Worm (Caenorhabditis elegans): ENCODE data around the gene cpsf-3.

The cpsf-3 gene

ce11 chrIV:13240842-13241143 lies 41.9 kb downstream of the cpsf-3 start, which contains the start of gene lin-54:
lin-54 (plus strand) TSS chrIV:13241044.
- TF ChIP-seq pha-4 (tag; optimal IDR thresholded peaks at IDR 0.05) (no peak), eor-1 (tag; optimal IDR thresholded peaks at IDR 0.05) (peak in 1 of 2 experiments; percentile 5)

- TF ChIP-seq nhr-43 (tag; optimal IDR thresholded peaks at IDR 0.05; ENCODE audit: poor library complexity, severe bottlenecking): peak; percentile 98
- peak; percentile 71 for TF ChIP-seq aly-2 (tag; optimal IDR thresholded peaks at IDR 0.05)
- TF ChIP-seq elt-3 (tag; optimal IDR thresholded peaks at IDR 0.05): peak in 2 of 3 experiments; percentile 85 to 91
- peak; percentile 95 for TF ChIP-seq nhr-11 (tag; optimal IDR thresholded peaks at IDR 0.05)
- TF ChIP-seq sea-2 (GFP tag; optimal IDR thresholded peaks at IDR 0.05): no peak
- peak; percentile 72 for TF ChIP-seq nhr-76 (tag; optimal IDR thresholded peaks at IDR 0.05)
- peak; percentile 98 for TF ChIP-seq nfya-1 (tag; optimal IDR thresholded peaks at IDR 0.05; ENCODE audit: insufficient read depth)
- peak; percentile 91 for TF ChIP-seq R02D3.7 (tag; optimal IDR thresholded peaks at IDR 0.05)
- TF ChIP-seq jun-1 (tag; optimal IDR thresholded peaks at IDR 0.05): peak; percentile 98
- TF ChIP-seq hmg-11 (tag; optimal IDR thresholded peaks at IDR 0.05): peak; percentile 91
- no peak for TF ChIP-seq unc-39 (tag; optimal IDR thresholded peaks at IDR 0.05)
- TF ChIP-seq ztf-11 (tag; optimal IDR thresholded peaks at IDR 0.05): no peak
- TF ChIP-seq nhr-25 (tag; optimal IDR thresholded peaks at IDR 0.05): peak; percentile 99
- peak; percentile 47 for TF ChIP-seq ceh-16 (tag; optimal IDR thresholded peaks at IDR 0.05)
- TF ChIP-seq fkh-10 (GFP tag; optimal IDR thresholded peaks at IDR 0.05): peak; percentile 99
- TF ChIP-seq ama-1 (optimal IDR thresholded peaks at IDR 0.05): peak; percentile 83
- TF ChIP-seq lin-15B (tag; optimal IDR thresholded peaks at IDR 0.05): peak; percentile 100
- TF ChIP-seq egl-5 (tag; optimal IDR thresholded peaks at IDR 0.05): peak; percentile 99
- no peak for TF ChIP-seq nhr-237 (tag; optimal IDR thresholded peaks at IDR 0.05)
- peak; percentile 96 for TF ChIP-seq tbx-2 (tag; optimal IDR thresholded peaks at IDR 0.05)
- peak; percentile 74 for TF ChIP-seq ZK546.5 (tag; optimal IDR thresholded peaks at IDR 0.05)
- peak; percentile 89 for TF ChIP-seq ceh-82 (tag; optimal IDR thresholded peaks at IDR 0.05)
- TF ChIP-seq pha-4 (tag; optimal IDR thresholded peaks at IDR 0.05): peak; percentile 100
- peak; percentile 92 for TF ChIP-seq ceh-28 (tag; optimal IDR thresholded peaks at IDR 0.05)
- no peak for TF ChIP-seq nhr-12 (tag; optimal IDR thresholded peaks at IDR 0.05)
- no peak for TF ChIP-seq ceh-9 (tag; optimal IDR thresholded peaks at IDR 0.05)
- peak; percentile 95 for TF ChIP-seq snpc-4 (tag; optimal IDR thresholded peaks at IDR 0.05)
- peak; percentile 86 for TF ChIP-seq elt-1 (tag; optimal IDR thresholded peaks at IDR 0.05)
- TF ChIP-seq lin-39 (tag; optimal IDR thresholded peaks at IDR 0.05): peak; percentile 100
- peak; percentile 88 for TF ChIP-seq egl-27 (tag; optimal IDR thresholded peaks at IDR 0.05)
- TF ChIP-seq lsy-12 (tag; optimal IDR thresholded peaks at IDR 0.05): peak; percentile 99
- peak; percentile 91 for TF ChIP-seq elt-2 (tag; optimal IDR thresholded peaks at IDR 0.05)
- TF ChIP-seq pqm-1 (tag; optimal IDR thresholded peaks at IDR 0.05): peak; percentile 90
- peak; percentile 92 for TF ChIP-seq unc-62 (GFP tag; optimal IDR thresholded peaks at IDR 0.05)
- TF ChIP-seq mdl-1 (tag; optimal IDR thresholded peaks at IDR 0.05): peak; percentile 9
- TF ChIP-seq fos-1 (tag; optimal IDR thresholded peaks at IDR 0.05): peak; percentile 75
- TF ChIP-seq skn-1 (tag; optimal IDR thresholded peaks at IDR 0.05): peak; percentile 96
- peak; percentile 69 for TF ChIP-seq fkh-2 (tag; optimal IDR thresholded peaks at IDR 0.05)
- peak; percentile 37 for TF ChIP-seq daf-12 (tag; optimal IDR thresholded peaks at IDR 0.05)
- no peak for TF ChIP-seq mml-1 (tag; optimal IDR thresholded peaks at IDR 0.05)
- no peak for TF ChIP-seq eor-1 (tag; optimal IDR thresholded peaks at IDR 0.05)
- TF ChIP-seq ztf-4 (tag; optimal IDR thresholded peaks at IDR 0.05): peak; percentile 90
- peak; percentile 100 for TF ChIP-seq nhr-23 (tag; optimal IDR thresholded peaks at IDR 0.05)
- no peak for TF ChIP-seq nhr-67 (tag; optimal IDR thresholded peaks at IDR 0.05)
- peak; percentile 67 for TF ChIP-seq zag-1 (tag; optimal IDR thresholded peaks at IDR 0.05)
- TF ChIP-seq nhr-28 (tag; optimal IDR thresholded peaks at IDR 0.05): peak; percentile 79
- TF ChIP-seq nhr-77 (tag; optimal IDR thresholded peaks at IDR 0.05): peak; percentile 87
Observed at ce11 chrIV:13240078-13240841, 42.4 kb downstream of the cpsf-3 start, which contains the start of gene rpl-12. rpl-12 (minus strand) TSS chrIV:13240651.

Measured in whole organism, L3 larva.